Worm (Caenorhabditis elegans) whole organism, young adult: ENCODE results near the gene T19A5.3.
A peak's percentile ranks its signal among the peaks of the same experiment; 100 is the strongest.

Source experiments
- B0019.2 ChIP-seq: fragments of 200-800 bp; sonication (Bioruptor generic); conservative IDR thresholded peaks from 2 replicates; pipeline ENCODE4 v1.3.6; 2022; ENCODE audit warnings: missing genetic modification reagents, missing genetic modification characterization, missing compliant biosample characterization
- B0261.1 ChIP-seq: sonication (generic microtip); optimal IDR thresholded peaks from 2 replicates; lab custom pipeline; 2016; ENCODE audit warnings: mild to moderate bottlenecking, missing genetic modification characterization, moderate library complexity, missing compliant biosample characterization
- C06A6.2 ChIP-seq: fragments of 200-800 bp; sonication (Bioruptor generic); conservative IDR thresholded peaks from 2 replicates; pipeline ENCODE4 v1.3.6; 2022; ENCODE audit warnings: missing genetic modification characterization, missing compliant biosample characterization
- C17E4.6 ChIP-seq: fragments of 200-800 bp; sonication (Bioruptor generic); IDR thresholded peaks from 2 replicates; pipeline ENCODE4 v1.3.6; 2022; ENCODE audit warnings: missing genetic modification reagents, missing genetic modification characterization, missing compliant biosample characterization
- F23B12.7 ChIP-seq: sonication (generic microtip); optimal IDR thresholded peaks from 2 replicates; lab custom pipeline; 2017; ENCODE audit warnings: missing genetic modification characterization, mild to moderate bottlenecking, missing compliant biosample characterization, antibody characterized with exemption, moderate library complexity; ENCODE audit not compliant: insufficient read depth
- F37B4.10 ChIP-seq: fragments of 200-800 bp; sonication (Bioruptor generic); IDR thresholded peaks from 2 replicates; pipeline ENCODE4 v1.3.6; 2022; ENCODE audit warnings: missing genetic modification characterization, missing compliant biosample characterization
- F39B2.1 ChIP-seq: fragments of 200-800 bp; sonication (Bioruptor generic); IDR thresholded peaks from 2 replicates; pipeline ENCODE4 v1.3.6; 2022; ENCODE audit warnings: missing genetic modification reagents, missing genetic modification characterization, missing compliant biosample characterization
- F52B5.7 ChIP-seq: sonication (generic microtip); optimal IDR thresholded peaks from 2 replicates; lab custom pipeline; 2016; ENCODE audit warnings: mild to moderate bottlenecking, missing genetic modification characterization, missing compliant biosample characterization
- F55B11.4 ChIP-seq: sonication (generic microtip); optimal IDR thresholded peaks from 2 replicates; lab custom pipeline; 2016; ENCODE audit warnings: missing compliant biosample characterization, missing genetic modification characterization, borderline replicate concordance; ENCODE audit not compliant: insufficient read depth
- K11D2.4 ChIP-seq: fragments of 200-800 bp; sonication (Bioruptor generic); IDR thresholded peaks from 2 replicates; pipeline ENCODE4 v1.3.6; 2022; ENCODE audit warnings: missing genetic modification reagents, missing genetic modification characterization, missing compliant biosample characterization
- Y53F4B.3 ChIP-seq: fragments of 200-800 bp; sonication (Bioruptor generic); IDR thresholded peaks from 2 replicates; pipeline ENCODE4 v1.3.6; 2022; ENCODE audit warnings: missing genetic modification reagents, missing genetic modification characterization, missing compliant biosample characterization
- aptf-2 ChIP-seq: fragments of 200-800 bp; sonication (Bioruptor generic); conservative IDR thresholded peaks from 2 replicates; pipeline ENCODE4 v1.3.6; 2022; ENCODE audit warnings: missing genetic modification reagents, missing genetic modification characterization, missing compliant biosample characterization
- bed-1 ChIP-seq: fragments of 200-800 bp; sonication (Bioruptor generic); IDR thresholded peaks from 2 replicates; pipeline ENCODE4 v1.3.6; 2022; ENCODE audit warnings: missing genetic modification reagents, missing genetic modification characterization, missing compliant biosample characterization
- ccch-3 ChIP-seq: fragments of 200-800 bp; sonication (Bioruptor generic); optimal IDR thresholded peaks from 2 replicates; lab custom pipeline; 2018; ENCODE audit warnings: mild to moderate bottlenecking, missing genetic modification characterization, missing compliant biosample characterization
- cebp-2 ChIP-seq: fragments of 200-800 bp; sonication (Bioruptor generic); IDR thresholded peaks from 2 replicates; pipeline ENCODE4 v1.3.6; 2022; ENCODE audit warnings: missing genetic modification characterization, missing compliant biosample characterization
- ceh-40 ChIP-seq: fragments of 200-800 bp; sonication (Bioruptor generic); IDR thresholded peaks from 2 replicates; pipeline ENCODE4 v1.3.6; 2022; ENCODE audit warnings: missing genetic modification characterization, missing compliant biosample characterization
- die-1 ChIP-seq: sonication (generic microtip); optimal IDR thresholded peaks from 2 replicates; lab custom pipeline; 2016; ENCODE audit warnings: missing genotype, mild to moderate bottlenecking, missing genetic modification characterization, missing compliant biosample characterization
- dpl-1 ChIP-seq: fragments of 150-350 bp; optimal IDR thresholded peaks from 2 replicates; lab custom pipeline; 2014; ENCODE audit warnings: missing biosample characterization, missing genetic modification reagents, missing genetic modification characterization
- gei-17 ChIP-seq: fragments of 200-800 bp; sonication (Bioruptor generic); optimal IDR thresholded peaks from 2 replicates; lab custom pipeline; 2018; ENCODE audit warnings: mild to moderate bottlenecking, missing genetic modification characterization, missing compliant biosample characterization
- hlh-26 ChIP-seq: fragments of 200-800 bp; sonication (Bioruptor generic); conservative IDR thresholded peaks from 2 replicates; pipeline ENCODE4 v1.3.6; 2022; ENCODE audit warnings: missing genetic modification reagents, missing genetic modification characterization, missing compliant biosample characterization
- hmg-1.2 ChIP-seq: fragments of 200-800 bp; sonication (Bioruptor generic); IDR thresholded peaks from 2 replicates; pipeline ENCODE4 v1.3.6; 2022; ENCODE audit warnings: missing genetic modification reagents, missing genetic modification characterization, missing compliant biosample characterization
- lir-1 ChIP-seq: fragments of 200-800 bp; sonication (Bioruptor generic); conservative IDR thresholded peaks from 2 replicates; pipeline ENCODE4 v1.3.6; 2022; ENCODE audit warnings: missing genetic modification reagents, missing genetic modification characterization, missing compliant biosample characterization
- lsl-1 ChIP-seq: fragments of 200-800 bp; sonication (Bioruptor generic); optimal IDR thresholded peaks from 2 replicates; lab custom pipeline; 2018; ENCODE audit warnings: mild to moderate bottlenecking, missing genetic modification characterization, moderate library complexity, missing compliant biosample characterization
- mes-4 ChIP-seq: sonication (generic microtip); optimal IDR thresholded peaks from 2 replicates; lab custom pipeline; 2016; ENCODE audit warnings: missing genotype, missing genetic modification characterization, missing compliant biosample characterization
- nfya-1 ChIP-seq: sonication (generic microtip); optimal IDR thresholded peaks from 2 replicates; lab custom pipeline; 2017; ENCODE audit warnings: antibody characterized with exemption, missing compliant biosample characterization, missing genetic modification characterization, borderline replicate concordance; ENCODE audit not compliant: insufficient read depth
- nfya-2 ChIP-seq: fragments of 200-800 bp; sonication (Bioruptor generic); IDR thresholded peaks from 2 replicates; pipeline ENCODE4 v1.3.6; 2022; ENCODE audit warnings: missing genetic modification reagents, missing genetic modification characterization, missing compliant biosample characterization
- rcor-1 ChIP-seq: fragments of 200-800 bp; sonication (Bioruptor generic); IDR thresholded peaks from 2 replicates; pipeline ENCODE4 v1.3.6; 2022; ENCODE audit warnings: missing genetic modification reagents, missing genetic modification characterization, missing compliant biosample characterization
- rpc-1 ChIP-seq, 2 experiments: fragments of 150-350 bp in 1 of 2; sonication (generic microtip) in 1 of 2; optimal IDR thresholded peaks; 2 replicates each; lab custom pipeline; 2014 to 2018; ENCODE audit warnings: missing biosample characterization in 1 of 2, missing genetic modification characterization in 1 of 2, missing genetic modification reagents in 1 of 2, missing genotype in 1 of 2
- snpc-1.3 ChIP-seq: sonication (generic microtip); optimal IDR thresholded peaks from 2 replicates; lab custom pipeline; 2017; ENCODE audit warnings: missing genetic modification characterization, mild to moderate bottlenecking, missing compliant biosample characterization, antibody characterized with exemption, moderate library complexity, missing genotype, missing genetic modification reagents; ENCODE audit not compliant: insufficient read depth
- tbx-9 ChIP-seq: sonication (generic microtip); optimal IDR thresholded peaks from 2 replicates; lab custom pipeline; 2016; ENCODE audit warnings: borderline replicate concordance, missing genetic modification characterization, inconsistent platforms, missing compliant biosample characterization
- tlf-1 ChIP-seq: fragments of 200-800 bp; sonication (Bioruptor generic); optimal IDR thresholded peaks from 2 replicates; lab custom pipeline; 2018; ENCODE audit warnings: mild to moderate bottlenecking, missing genetic modification characterization, missing compliant biosample characterization
- unc-130 ChIP-seq: sonication (generic microtip); optimal IDR thresholded peaks from 2 replicates; lab custom pipeline; 2016; ENCODE audit warnings: missing genetic modification reagents, missing genetic modification characterization, missing compliant biosample characterization

Gene T19A5.3

DNA sequence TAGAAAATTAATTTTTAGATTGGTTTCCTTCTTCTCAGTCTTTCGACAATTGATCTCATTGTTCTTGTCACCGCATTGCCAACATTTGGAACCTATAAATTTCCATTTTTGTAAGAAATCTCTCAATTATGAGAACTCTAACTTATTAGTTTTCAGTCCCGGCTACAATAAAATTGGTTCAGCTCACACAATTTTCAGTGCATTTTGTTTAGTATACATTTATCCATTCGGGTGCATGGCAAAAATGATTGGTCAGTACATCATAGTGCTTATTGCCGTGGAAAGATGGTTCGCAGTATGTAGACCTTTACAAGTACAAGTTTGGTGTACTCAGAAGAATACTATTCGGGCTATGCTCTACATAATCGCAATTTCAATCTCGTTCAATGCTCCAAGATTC lies 39.9 kb downstream of the T19A5.3 start:
- TF ChIP-seq C17E4.6 (GFP tag; lab: Robert Waterston, UW) (no peak), F55B11.4 (no peak), nfya-2 (no peak), Y53F4B.3 (GFP tag; lab: Robert Waterston, UW) (no peak), F52B5.7 (tag; lab: Kevin White, UChicago) (no peak), die-1 (tag; lab: Kevin White, UChicago) (no peak), nfya-1 (tag; lab: Kevin White, UChicago) (no peak), snpc-1.3 (tag; lab: Kevin White, UChicago) (no peak), rpc-1 (optimal IDR thresholded peaks at IDR 0.05; lab: Kevin White, UChicago) (no peak), rpc-1 (tag; optimal IDR thresholded peaks at IDR 0.05; lab: Kevin White, UChicago) (no peak), K11D2.4 (GFP tag; lab: Robert Waterston, UW) (no peak), aptf-2 (no peak), ccch-3 (GFP tag; lab: Kevin White, UChicago) (no peak), B0261.1 (tag; lab: Kevin White, UChicago) (no peak), rcor-1 (GFP tag; lab: Robert Waterston, UW) (no peak), tlf-1 (GFP tag; lab: Kevin White, UChicago) (no peak), lsl-1 (no peak), mes-4 (tag; lab: Kevin White, UChicago) (no peak)

DNA sequence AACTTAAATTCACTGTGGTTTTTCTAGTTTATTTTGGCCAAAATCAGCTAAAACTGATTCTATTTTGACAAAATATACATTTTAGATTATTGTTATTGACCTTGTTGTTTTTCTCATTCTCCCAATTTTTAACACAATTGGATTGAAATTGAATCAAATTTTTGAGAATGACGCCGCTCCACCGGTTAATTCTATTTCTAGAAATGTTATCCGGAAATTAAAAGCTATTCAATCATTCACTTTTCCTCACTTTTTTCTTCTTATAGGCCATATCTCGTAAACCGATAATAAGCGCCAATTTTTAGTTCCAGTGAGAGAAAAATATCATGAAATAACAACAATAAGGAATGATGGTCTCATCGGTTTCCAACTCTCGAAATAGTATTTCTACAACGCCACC lies 41.2 kb downstream of the T19A5.3 start, which contains the start of gene frpr-12:
TSS of gene frpr-12 (plus strand) at position 301 of the 400 bp plus-strand sequence.
- TF ChIP-seq ceh-40 (no peak), F52B5.7 (tag; lab: Kevin White, UChicago) (no peak)

DNA sequence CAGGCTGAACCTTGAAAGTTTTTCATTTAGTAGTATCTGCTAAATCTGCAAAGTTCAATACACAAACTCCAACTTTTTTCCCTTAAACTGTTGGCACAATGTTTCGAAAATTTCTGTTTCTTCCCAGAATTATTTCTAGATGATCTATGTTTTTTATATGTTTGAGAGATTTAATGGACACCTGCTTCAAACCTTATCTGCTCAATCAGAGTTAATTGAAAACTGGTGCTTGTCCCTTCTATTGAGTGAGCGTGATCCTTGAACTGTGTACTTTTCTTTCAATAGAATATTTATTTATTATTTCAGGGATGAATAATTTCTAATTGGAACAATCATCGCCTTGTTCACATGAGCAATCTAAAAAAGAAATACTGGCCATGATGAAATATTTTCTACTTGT lies 45.1 kb downstream of the T19A5.3 start, which contains the start of gene frpr-13:
TSS of gene frpr-13 (plus strand) at position 301 of the 400 bp plus-strand sequence.
- no peak for TF ChIP-seq dpl-1 (GFP tag; lab: Kevin White, UChicago)
- TF ChIP-seq hmg-1.2: no peak
- no peak for TF ChIP-seq tbx-9 (tag; lab: Kevin White, UChicago)
- TF ChIP-seq unc-130 (GFP tag; lab: Kevin White, UChicago): no peak
- no peak for TF ChIP-seq lir-1
- TF ChIP-seq cebp-2 (GFP tag; lab: Robert Waterston, UW): no peak
- TF ChIP-seq B0019.2 (GFP tag; lab: Robert Waterston, UW): no peak
- no peak for TF ChIP-seq bed-1 (GFP tag; lab: Robert Waterston, UW)
- no peak for TF ChIP-seq gei-17 (GFP tag; lab: Kevin White, UChicago)
- no peak for TF ChIP-seq C17E4.6 (GFP tag; lab: Robert Waterston, UW)
- TF ChIP-seq F37B4.10: no peak
- TF ChIP-seq hlh-26 (GFP tag; lab: Robert Waterston, UW): no peak
- TF ChIP-seq F23B12.7 (tag; lab: Kevin White, UChicago): no peak
- TF ChIP-seq, all 124 proteins: peak for 0

DNA sequence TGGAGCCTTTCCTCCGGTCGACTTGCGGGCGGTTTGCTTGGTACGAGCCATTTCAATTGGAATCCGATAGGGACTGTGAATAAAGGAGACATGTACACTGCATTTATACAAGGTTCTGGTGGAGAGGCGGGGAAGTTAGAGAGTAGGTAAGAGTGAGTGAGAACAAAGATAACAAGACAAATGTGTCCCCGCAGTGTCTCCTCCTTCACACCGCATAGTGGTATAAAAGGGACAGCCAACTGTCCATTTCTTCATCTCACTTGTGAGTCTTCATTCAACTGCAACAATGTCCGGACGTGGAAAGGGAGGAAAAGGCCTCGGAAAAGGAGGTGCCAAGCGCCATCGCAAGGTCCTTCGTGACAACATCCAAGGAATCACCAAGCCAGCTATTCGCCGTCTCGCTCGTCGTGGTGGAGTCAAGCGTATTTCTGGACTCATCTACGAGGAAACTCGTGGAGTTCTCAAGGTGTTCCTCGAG lies 45.9 kb downstream of the T19A5.3 start, which contains the start of the genes his-17 and his-18:
TSS of gene his-17 (minus strand) at position 51 of the 478 bp plus-strand sequence.
TSS of gene his-18 (plus strand) at position 287 of the 478 bp plus-strand sequence.
- 0 out of 2 replicates have a peak, but pooled peaks have one; percentile 32 for TF ChIP-seq C06A6.2 (GFP tag; lab: Robert Waterston, UW)
- TF ChIP-seq F39B2.1 (GFP tag; lab: Robert Waterston, UW): peak; percentile 59; the same call in 1 of the 2 replicates
